Worm (Caenorhabditis elegans): ENCODE results near the gene F46F5.5.

ce11 chrII:764385-764784 lies 48.4 kb downstream of the F46F5.5 start:
- TF ChIP-seq snpc-4 (GFP tag; optimal IDR thresholded peaks at IDR 0.05) (no peak), snpc-4 (tag; optimal IDR thresholded peaks at IDR 0.05) (no peak), unc-62 (GFP tag; optimal IDR thresholded peaks at IDR 0.05) (no peak), unc-130 (GFP tag; optimal IDR thresholded peaks at IDR 0.05) (no peak), efl-1 (GFP tag; optimal IDR thresholded peaks at IDR 0.05) (no peak), sptf-2 (GFP tag; optimal IDR thresholded peaks at IDR 0.05) (no peak), ztf-3 (GFP tag; optimal IDR thresholded peaks at IDR 0.05) (no peak), rpc-1 (optimal IDR thresholded peaks at IDR 0.05) (no peak), rpc-1 (tag; optimal IDR thresholded peaks at IDR 0.05) (no peak), lin-35 (GFP tag; optimal IDR thresholded peaks at IDR 0.05) (no peak), sea-2 (GFP tag; IDR thresholded peaks at IDR 0.05) (no peak), madf-3 (GFP tag; IDR thresholded peaks at IDR 0.05) (no peak), F37B4.10 (GFP tag; IDR thresholded peaks at IDR 0.05) (no peak), C06A6.2 (GFP tag; conservative IDR thresholded peaks at IDR 0.05) (no peak), T26A5.8 (tag; optimal IDR thresholded peaks at IDR 0.05) (no peak), ama-1 (optimal IDR thresholded peaks at IDR 0.05) (no peak), ama-1 (GFP tag; optimal IDR thresholded peaks at IDR 0.05) (no peak)

Measured in whole organism, young adult.